Fruit fly (Drosophila melanogaster) whole organism, embryonic: ENCODE results near the gene CG12945.

Source experiments
- Atf3 ChIP-seq: fragments of 200-800 bp; sonication (Bioruptor generic); optimal IDR thresholded peaks from 3 replicates; lab custom pipeline; 2016; ENCODE audit warnings: missing biosample characterization, missing genetic modification characterization
- Awh ChIP-seq: fragments of 200-800 bp; sonication (Bioruptor generic); IDR thresholded peaks from 2 replicates; pipeline ENCODE4, ENCODE4 v1.3.6; 2022; ENCODE audit warnings: missing biosample characterization, missing genetic modification characterization
- CG10565 ChIP-seq: fragments of 200-800 bp; sonication (Bioruptor generic); optimal IDR thresholded peaks from 3 replicates; lab custom pipeline; 2016; ENCODE audit warnings: missing biosample characterization, mild to moderate bottlenecking, missing genetic modification characterization
- CG13624 ChIP-seq: fragments of 200-800 bp; sonication (Bioruptor generic); optimal IDR thresholded peaks from 2 replicates; lab custom pipeline; 2016; ENCODE audit warnings: missing biosample characterization, missing genetic modification characterization
- CG14050 ChIP-seq: fragments of 200-800 bp; sonication (Bioruptor generic); IDR thresholded peaks from 3 replicates; pipeline ENCODE4 v1.3.6; 2022; ENCODE audit warnings: missing biosample characterization, missing genetic modification characterization
- CG1603 ChIP-seq: fragments of 200-800 bp; sonication (Bioruptor generic); optimal IDR thresholded peaks from 2 replicates; lab custom pipeline; 2019; ENCODE audit warnings: missing biosample characterization, mild to moderate bottlenecking, missing genetic modification characterization, moderate library complexity
- CG1832 ChIP-seq: fragments of 200-800 bp; sonication (Bioruptor generic); optimal IDR thresholded peaks from 2 replicates; lab custom pipeline; 2017; ENCODE audit warnings: missing biosample characterization, mild to moderate bottlenecking, missing genetic modification characterization, inconsistent platforms
- CG34224 ChIP-seq: fragments of 200-800 bp; sonication (Bioruptor generic); IDR thresholded peaks from 3 replicates; pipeline ENCODE4 v1.3.6; 2022; ENCODE audit warnings: missing biosample characterization, missing genetic modification characterization; ENCODE audit not compliant: partially characterized antibody
- CG3847 ChIP-seq: fragments of 200-800 bp; sonication (Bioruptor generic); IDR thresholded peaks from 2 replicates; pipeline ENCODE4 v1.3.6; 2022; ENCODE audit warnings: missing biosample characterization, missing genetic modification characterization
- CG4707 ChIP-seq: fragments of 200-800 bp; sonication (Bioruptor generic); optimal IDR thresholded peaks from 2 replicates; lab custom pipeline; 2018; ENCODE audit warnings: missing biosample characterization, mild to moderate bottlenecking, missing genetic modification characterization, moderate library complexity
- CG4854 ChIP-seq: fragments of 200-800 bp; sonication (Bioruptor generic); optimal IDR thresholded peaks from 2 replicates; lab custom pipeline; 2016; ENCODE audit warnings: missing biosample characterization, missing genetic modification characterization, inconsistent platforms
- CG6813 ChIP-seq: fragments of 200-800 bp; sonication (Bioruptor generic); optimal IDR thresholded peaks from 2 replicates; lab custom pipeline; 2017; ENCODE audit warnings: missing biosample characterization, missing genetic modification characterization, mild to moderate bottlenecking, moderate library complexity, missing genetic modification reagents
- CG6854 ChIP-seq: fragments of 200-800 bp; sonication (Bioruptor generic); optimal IDR thresholded peaks from 3 replicates; lab custom pipeline; 2017; ENCODE audit warnings: missing biosample characterization, mild to moderate bottlenecking, missing genetic modification characterization
- CG7357 ChIP-seq: fragments of 200-800 bp; sonication (Bioruptor generic); IDR thresholded peaks from 3 replicates; pipeline ENCODE4 v1.3.6; 2022; ENCODE audit warnings: missing biosample characterization, missing genetic modification characterization
- CG7372 ChIP-seq: fragments of 200-800 bp; sonication (Bioruptor generic); IDR thresholded peaks from 2 replicates; pipeline ENCODE4 v1.3.6; 2022; ENCODE audit warnings: missing biosample characterization, missing genetic modification characterization
- CG8944 ChIP-seq: fragments of 200-800 bp; sonication (Bioruptor generic); optimal IDR thresholded peaks from 3 replicates; lab custom pipeline; 2016; ENCODE audit warnings: missing biosample characterization, missing genetic modification characterization
- CG9215 ChIP-seq: fragments of 200-800 bp; sonication (Bioruptor generic); IDR thresholded peaks from 2 replicates; pipeline ENCODE4 v1.3.6; 2022; ENCODE audit warnings: missing biosample characterization, missing genetic modification characterization
- Dfd ChIP-seq, 2 experiments: fragments of >200 bp; optimal IDR thresholded peaks; 2 replicates each; lab custom pipeline; 2017; ENCODE audit warnings: missing biosample characterization in 2 of 2, missing genetic modification characterization in 2 of 2
- Doc3 ChIP-seq: fragments of 200-800 bp; sonication (Bioruptor generic); IDR thresholded peaks from 3 replicates; pipeline ENCODE4 v1.3.6; 2022; ENCODE audit warnings: missing biosample characterization, missing genetic modification characterization; ENCODE audit not compliant: partially characterized antibody
- Dp ChIP-seq: fragments of 200-800 bp; sonication (Bioruptor generic); optimal IDR thresholded peaks from 2 replicates; lab custom pipeline; 2018; ENCODE audit warnings: missing biosample characterization, mild to moderate bottlenecking, missing genetic modification characterization, moderate library complexity
- HmgD ChIP-seq: fragments of 200-800 bp; sonication (Bioruptor generic); optimal IDR thresholded peaks from 3 replicates; lab custom pipeline; 2016; ENCODE audit warnings: missing biosample characterization, missing genetic modification characterization
- HmgZ ChIP-seq: fragments of 200-800 bp; sonication (Bioruptor generic); optimal IDR thresholded peaks from 2 replicates; lab custom pipeline; 2018; ENCODE audit warnings: missing biosample characterization, mild to moderate bottlenecking, missing genetic modification characterization
- Hmr ChIP-seq: fragments of 200-800 bp; sonication (Bioruptor generic); optimal IDR thresholded peaks from 3 replicates; lab custom pipeline; 2017; ENCODE audit warnings: mild to moderate bottlenecking, missing biosample characterization, missing genetic modification reagents, missing genetic modification characterization
- Hr39 ChIP-seq: fragments of >200 bp; optimal IDR thresholded peaks from 2 replicates; lab custom pipeline; 2017
- Hr78 ChIP-seq, 2 experiments: fragments of 200-800 bp in 1 of 2; fragments of >200 bp in 1 of 2; sonication (Bioruptor generic) in 1 of 2; optimal IDR thresholded peaks; 2 replicates each; lab custom pipeline; 2017 to 2019; ENCODE audit warnings: missing biosample characterization in 2 of 2, missing genetic modification characterization in 2 of 2, mild to moderate bottlenecking in 1 of 2, moderate library complexity in 1 of 2
- Hsf ChIP-seq: fragments of 200-800 bp; sonication (Bioruptor generic); optimal IDR thresholded peaks from 3 replicates; lab custom pipeline; 2016; ENCODE audit warnings: missing biosample characterization, missing genetic modification characterization
- Mrtf ChIP-seq: fragments of 200-800 bp; sonication (Bioruptor generic); IDR thresholded peaks from 3 replicates; pipeline ENCODE4 v1.3.6; 2022; ENCODE audit warnings: missing biosample characterization, missing genetic modification characterization
- abd-A ChIP-seq: fragments of 200-800 bp; sonication (Bioruptor generic); optimal IDR thresholded peaks from 3 replicates; lab custom pipeline; 2019; ENCODE audit warnings: missing biosample characterization, mild to moderate bottlenecking, missing genetic modification characterization, moderate library complexity
- az2 ChIP-seq: fragments of 200-800 bp; sonication (Bioruptor generic); optimal IDR thresholded peaks from 3 replicates; lab custom pipeline; 2016; ENCODE audit warnings: missing biosample characterization, missing genetic modification characterization
- chn ChIP-seq: fragments of 200-800 bp; sonication (Bioruptor generic); optimal IDR thresholded peaks from 2 replicates; lab custom pipeline; 2016; ENCODE audit warnings: missing biosample characterization, missing genetic modification characterization
- crp ChIP-seq, 2 experiments: fragments of 200-800 bp; sonication (Bioruptor generic); optimal IDR thresholded peaks; 2 replicates in 1 of 2; 3 replicates in 1 of 2; lab custom pipeline; 2017; ENCODE audit warnings: missing biosample characterization in 2 of 2, missing genetic modification characterization in 2 of 2, mild to moderate bottlenecking in 1 of 2, moderate library complexity in 1 of 2
- cwo ChIP-seq: fragments of 200-800 bp; sonication (Bioruptor generic); optimal IDR thresholded peaks from 3 replicates; lab custom pipeline; 2017; ENCODE audit warnings: missing biosample characterization, missing genetic modification characterization, mild to moderate bottlenecking, moderate library complexity, missing genetic modification reagents
- dpn ChIP-seq, 2 experiments: fragments of 200-800 bp; sonication (Bioruptor generic); optimal IDR thresholded peaks; 3 replicates each; lab custom pipeline; 2016; ENCODE audit warnings: missing biosample characterization in 2 of 2, missing genetic modification characterization in 2 of 2
- emc ChIP-seq: fragments of 200-800 bp; sonication (Bioruptor generic); optimal IDR thresholded peaks from 2 replicates; lab custom pipeline; 2016; ENCODE audit warnings: missing biosample characterization, missing genetic modification characterization
- fd3F ChIP-seq: fragments of 200-800 bp; sonication (Bioruptor generic); optimal IDR thresholded peaks from 2 replicates; lab custom pipeline; 2018; ENCODE audit warnings: missing biosample characterization, mild to moderate bottlenecking, missing genetic modification characterization, moderate library complexity
- fd64A ChIP-seq: fragments of 200-800 bp; sonication (Bioruptor generic); optimal IDR thresholded peaks from 3 replicates; lab custom pipeline; 2018; ENCODE audit warnings: missing biosample characterization, mild to moderate bottlenecking, missing genetic modification characterization
- gcm ChIP-seq: fragments of 200-800 bp; sonication (Bioruptor generic); optimal IDR thresholded peaks from 2 replicates; lab custom pipeline; 2019; ENCODE audit warnings: missing biosample characterization, mild to moderate bottlenecking, missing genetic modification characterization, moderate library complexity
- ind ChIP-seq: fragments of 200-800 bp; sonication (Bioruptor generic); optimal IDR thresholded peaks from 3 replicates; lab custom pipeline; 2016; ENCODE audit warnings: missing biosample characterization, missing genetic modification characterization
- kay ChIP-seq: fragments of 200-800 bp; sonication (Bioruptor generic); optimal IDR thresholded peaks from 2 replicates; lab custom pipeline; 2016; ENCODE audit warnings: missing biosample characterization, missing genetic modification characterization
- klu ChIP-seq: fragments of 200-800 bp; sonication (Bioruptor generic); IDR thresholded peaks from 2 replicates; pipeline ENCODE4 v1.3.6; 2022; ENCODE audit warnings: missing biosample characterization, missing genetic modification characterization
- maf-S ChIP-seq: fragments of 200-800 bp; sonication (Bioruptor generic); optimal IDR thresholded peaks from 2 replicates; lab custom pipeline; 2016; ENCODE audit warnings: missing biosample characterization, missing genetic modification characterization
- pita ChIP-seq: fragments of 200-800 bp; sonication (Bioruptor generic); optimal IDR thresholded peaks from 2 replicates; lab custom pipeline; 2017; ENCODE audit warnings: missing biosample characterization, mild to moderate bottlenecking, missing genetic modification characterization
- sc ChIP-seq, 3 experiments: fragments of >200 bp in 2 of 3; fragments of 200-800 bp in 1 of 3; sonication (Bioruptor generic) in 1 of 3; optimal IDR thresholded peaks; 2 replicates in 2 of 3; 3 replicates in 1 of 3; lab custom pipeline; 2017; ENCODE audit warnings: mild to moderate bottlenecking in 1 of 3, missing biosample characterization in 1 of 3, missing genetic modification characterization in 1 of 3, missing genetic modification reagents in 1 of 3
- ssp ChIP-seq: fragments of 200-800 bp; sonication (Bioruptor generic); IDR thresholded peaks from 2 replicates; pipeline ENCODE4 v1.3.6; 2022; ENCODE audit warnings: missing biosample characterization, missing genetic modification characterization
- ttk ChIP-seq: fragments of 200-800 bp; sonication (Bioruptor generic); IDR thresholded peaks from 2 replicates; pipeline ENCODE4 v2.1.2; 2022; ENCODE audit warnings: missing biosample characterization, missing genetic modification characterization
- tx ChIP-seq: fragments of 200-800 bp; sonication (Bioruptor generic); optimal IDR thresholded peaks from 2 replicates; lab custom pipeline; 2016; ENCODE audit warnings: missing biosample characterization, missing genetic modification characterization
- unpg ChIP-seq: fragments of 200-800 bp; sonication (Bioruptor generic); optimal IDR thresholded peaks from 3 replicates; lab custom pipeline; 2018; ENCODE audit warnings: missing biosample characterization, mild to moderate bottlenecking, missing genetic modification characterization, moderate library complexity
- wor ChIP-seq: fragments of 200-800 bp; sonication (Bioruptor generic); IDR thresholded peaks from 2 replicates; pipeline ENCODE4 v1.3.6; 2022; ENCODE audit warnings: missing biosample characterization, missing genetic modification characterization

The CG12945 gene

DNA sequence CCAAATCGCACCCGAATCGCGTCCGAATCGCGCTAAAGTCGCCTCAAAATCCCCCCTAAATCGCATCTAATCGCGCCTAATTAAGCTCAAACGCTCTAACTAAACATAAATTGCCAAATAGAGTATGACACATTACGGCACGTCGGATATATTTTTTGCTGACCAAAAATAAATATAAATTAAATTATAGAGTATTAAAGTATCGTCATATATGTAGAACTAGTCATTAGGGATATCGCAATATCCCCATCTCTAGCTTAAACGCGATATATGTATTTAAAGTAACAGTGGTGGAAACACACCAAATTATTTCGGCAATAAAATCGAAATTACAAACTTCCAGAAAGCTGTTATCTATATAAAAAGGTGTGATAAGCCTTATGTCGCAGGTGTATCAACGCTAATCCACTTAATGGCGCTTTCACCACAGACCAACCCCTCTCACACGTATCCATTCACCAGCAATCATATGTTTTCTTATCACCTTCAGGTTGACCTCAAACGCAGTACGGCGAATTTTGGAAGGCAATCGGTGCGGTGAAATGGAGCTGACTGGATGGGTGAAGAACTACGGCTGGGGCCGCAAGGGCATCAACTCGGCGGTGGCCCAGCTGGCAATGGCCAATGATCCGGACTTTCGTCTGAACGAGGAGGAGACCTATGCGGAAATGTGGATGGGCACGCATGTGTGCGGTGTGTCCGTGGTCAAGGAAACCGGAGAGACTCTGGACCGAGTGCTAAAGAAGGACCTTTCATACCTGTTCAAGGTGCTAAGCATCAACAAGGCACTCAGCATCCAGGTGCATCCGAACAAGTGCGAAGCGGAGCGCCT, 31.4 kb downstream of the CG12945 start, which contains the start of gene Mpi (continued):
- TF ChIP-seq ind (peak; percentile 7), unpg (GFP tag; lab: Kevin White, UChicago) (no peak), CG14050 (GFP tag; lab: Robert Waterston, UW) (no peak), CG7357 (GFP tag; lab: Robert Waterston, UW) (peak; percentile 89), Hr78 (GFP tag; optimal IDR thresholded peaks at IDR 0.05; lab: Kevin White, UChicago) (peak in 1 of 2 experiments; percentile 84), cwo (no peak), dpn (GFP tag; optimal IDR thresholded peaks at IDR 0.05; lab: Kevin White, UChicago) (peak in 1 of 2 experiments; percentile 25), HmgD (GFP tag; lab: Kevin White, UChicago) (no peak), CG3847 (GFP tag; lab: Robert Waterston, UW) (no peak), Dp (peak; percentile 18), CG13624 (GFP tag; lab: Kevin White, UChicago) (peak; percentile 28), Doc3 (peak; percentile 53; the same call in 2 of the 3 replicates), CG6813 (no peak), fd3F (GFP tag; lab: Kevin White, UChicago) (peak; percentile 2), Atf3 (GFP tag; lab: Kevin White, UChicago) (no peak), fd64A (no peak), abd-A (no peak), klu (GFP tag; lab: Robert Waterston, UW) (no peak), az2 (GFP tag; lab: Kevin White, UChicago) (peak; percentile 37), wor (no peak), gcm (GFP tag; lab: Kevin White, UChicago) (no peak), chn (GFP tag; lab: Kevin White, UChicago) (no peak), CG9215 (GFP tag; lab: Robert Waterston, UW) (no peak), sc (optimal IDR thresholded peaks at IDR 0.05; lab: Kevin White, UChicago) (no peak), sc (GFP tag; optimal IDR thresholded peaks at IDR 0.05; lab: Kevin White, UChicago) (no peak), CG4707 (GFP tag; lab: Kevin White, UChicago) (peak; percentile 12), HmgZ (tag; lab: Kevin White, UChicago) (peak; percentile 37), Dfd (GFP tag; optimal IDR thresholded peaks at IDR 0.05; lab: Kevin White, UChicago) (no peak), ssp (GFP tag; lab: Robert Waterston, UW) (peak; percentile 16; the same call in 1 of the 2 replicates), CG7372 (GFP tag; lab: Robert Waterston, UW) (no peak), CG4854 (GFP tag; lab: Kevin White, UChicago) (no peak), Mrtf (no peak), ttk (GFP tag; lab: Robert Waterston, UW) (no peak), CG34224 (GFP tag; lab: Robert Waterston, UW) (peak; percentile 42; the same call in 1 of the 3 replicates), emc (GFP tag; lab: Kevin White, UChicago) (no peak), crp (GFP tag; optimal IDR thresholded peaks at IDR 0.05; lab: Kevin White, UChicago) (peak in 1 of 2 experiments; percentile 79), Hsf (GFP tag; lab: Kevin White, UChicago) (peak; percentile 13), Hr39 (lab: Kevin White, UChicago) (no peak), CG1603 (tag; lab: Kevin White, UChicago) (peak; percentile 60), kay (GFP tag; lab: Kevin White, UChicago) (no peak), Awh (GFP tag; lab: Robert Waterston, UW) (no peak), maf-S (GFP tag; lab: Kevin White, UChicago) (no peak), CG6854 (peak; percentile 8), CG8944 (GFP tag; lab: Kevin White, UChicago) (no peak), pita (no peak), Hmr (GFP tag; lab: Kevin White, UChicago) (no peak), CG1832 (GFP tag; lab: Kevin White, UChicago) (no peak), tx (GFP tag; lab: Kevin White, UChicago) (no peak), CG10565 (GFP tag; lab: Kevin White, UChicago) (no peak)
